Fruit fly (Drosophila melanogaster) whole organism, embryonic: ENCODE measurements around the gene CG1738.

Experiments used
- CG10543 ChIP-seq: fragments of 200-800 bp; sonication (Bioruptor generic); optimal IDR thresholded peaks from 3 replicates; lab custom pipeline; 2017; ENCODE audit warnings: missing biosample characterization, mild to moderate bottlenecking, missing genetic modification characterization, moderate library complexity
- CG10654 ChIP-seq: fragments of 200-800 bp; sonication (Bioruptor generic); optimal IDR thresholded peaks from 2 replicates; lab custom pipeline; 2016; ENCODE audit warnings: missing biosample characterization, missing genetic modification characterization
- CG11085 ChIP-seq: fragments of 200-800 bp; sonication (Bioruptor generic); IDR thresholded peaks from 2 replicates; pipeline ENCODE4 v1.3.6; 2022; ENCODE audit warnings: missing biosample characterization, missing genetic modification characterization
- CG11398 ChIP-seq: fragments of 200-800 bp; sonication (Bioruptor generic); optimal IDR thresholded peaks from 2 replicates; lab custom pipeline; 2016; ENCODE audit warnings: missing biosample characterization, missing genetic modification characterization
- CG11456 ChIP-seq: fragments of 200-800 bp; sonication (Bioruptor generic); IDR thresholded peaks from 3 replicates; pipeline ENCODE4 v1.3.6; 2022; ENCODE audit warnings: missing biosample characterization, missing genetic modification characterization
- CG12219 ChIP-seq: fragments of 200-800 bp; sonication (Bioruptor generic); optimal IDR thresholded peaks from 3 replicates; lab custom pipeline; 2018; ENCODE audit warnings: missing biosample characterization, mild to moderate bottlenecking, missing genetic modification characterization
- CG12391 ChIP-seq: fragments of 200-800 bp; sonication (Bioruptor generic); optimal IDR thresholded peaks from 3 replicates; lab custom pipeline; 2018; ENCODE audit warnings: missing biosample characterization, mild to moderate bottlenecking, missing genetic modification characterization, moderate library complexity
- CG13775 ChIP-seq: fragments of 200-800 bp; sonication (Bioruptor generic); optimal IDR thresholded peaks from 3 replicates; lab custom pipeline; 2017; ENCODE audit warnings: missing biosample characterization, mild to moderate bottlenecking, missing genetic modification characterization
- CG15011 ChIP-seq: fragments of 200-800 bp; sonication (Bioruptor generic); optimal IDR thresholded peaks from 3 replicates; lab custom pipeline; 2018; ENCODE audit warnings: missing biosample characterization, mild to moderate bottlenecking, missing genetic modification characterization
- CG16779 ChIP-seq: fragments of 200-800 bp; sonication (Bioruptor generic); IDR thresholded peaks from 2 replicates; pipeline ENCODE4 v1.3.6; 2022; ENCODE audit warnings: missing biosample characterization, missing genetic modification characterization
- CG16863 ChIP-seq: fragments of 200-800 bp; sonication (Bioruptor generic); optimal IDR thresholded peaks from 3 replicates; lab custom pipeline; 2016; ENCODE audit warnings: missing biosample characterization, missing genetic modification characterization
- CG17359 ChIP-seq: fragments of 200-800 bp; sonication (Bioruptor generic); optimal IDR thresholded peaks from 3 replicates; lab custom pipeline; 2018; ENCODE audit warnings: missing biosample characterization, mild to moderate bottlenecking, missing genetic modification characterization, moderate library complexity
- CG1832 ChIP-seq: fragments of 200-800 bp; sonication (Bioruptor generic); optimal IDR thresholded peaks from 2 replicates; lab custom pipeline; 2017; ENCODE audit warnings: missing biosample characterization, mild to moderate bottlenecking, missing genetic modification characterization, inconsistent platforms
- CG18476 ChIP-seq: fragments of 200-800 bp; sonication (Bioruptor generic); optimal IDR thresholded peaks from 2 replicates; lab custom pipeline; 2016; ENCODE audit warnings: missing biosample characterization, mild to moderate bottlenecking, missing genetic modification characterization
- CG2199 ChIP-seq: fragments of 200-800 bp; sonication (Bioruptor generic); IDR thresholded peaks from 3 replicates; pipeline ENCODE4 v1.3.6; 2022; ENCODE audit warnings: missing biosample characterization, missing genetic modification characterization
- CG31224 ChIP-seq: fragments of 200-800 bp; sonication (Bioruptor generic); IDR thresholded peaks from 2 replicates; pipeline ENCODE4 v1.3.6; 2022; ENCODE audit warnings: missing biosample characterization, missing genetic modification characterization
- CG32532 ChIP-seq: fragments of 200-800 bp; sonication (Bioruptor generic); IDR thresholded peaks from 2 replicates; pipeline ENCODE4 v1.3.6; 2022; ENCODE audit warnings: missing biosample characterization, missing genetic modification characterization
- CG32767 ChIP-seq: fragments of 200-800 bp; sonication (Bioruptor generic); IDR thresholded peaks from 2 replicates; pipeline ENCODE4 v1.3.6; 2022; ENCODE audit warnings: missing biosample characterization, missing genetic modification characterization
- CG4424 ChIP-seq: fragments of 200-800 bp; sonication (Bioruptor generic); optimal IDR thresholded peaks from 3 replicates; lab custom pipeline; 2016; ENCODE audit warnings: missing biosample characterization, missing genetic modification characterization
- CG4820 ChIP-seq: fragments of 200-800 bp; sonication (Bioruptor generic); optimal IDR thresholded peaks from 3 replicates; lab custom pipeline; 2016; ENCODE audit warnings: missing biosample characterization, missing genetic modification characterization
- CG4854 ChIP-seq: fragments of 200-800 bp; sonication (Bioruptor generic); optimal IDR thresholded peaks from 2 replicates; lab custom pipeline; 2016; ENCODE audit warnings: missing biosample characterization, missing genetic modification characterization, inconsistent platforms
- CG7357 ChIP-seq: fragments of 200-800 bp; sonication (Bioruptor generic); IDR thresholded peaks from 3 replicates; pipeline ENCODE4 v1.3.6; 2022; ENCODE audit warnings: missing biosample characterization, missing genetic modification characterization
- CG7745 ChIP-seq: fragments of 200-800 bp; sonication (Bioruptor generic); optimal IDR thresholded peaks from 2 replicates; lab custom pipeline; 2018; ENCODE audit warnings: missing biosample characterization, mild to moderate bottlenecking, missing genetic modification characterization, moderate library complexity
- CG9797 ChIP-seq: fragments of 200-800 bp; sonication (Bioruptor generic); optimal IDR thresholded peaks from 3 replicates; lab custom pipeline; 2018; ENCODE audit warnings: missing biosample characterization, mild to moderate bottlenecking, missing genetic modification characterization
- CG9817 ChIP-seq: fragments of 200-800 bp; sonication (Bioruptor generic); optimal IDR thresholded peaks from 2 replicates; lab custom pipeline; 2018; ENCODE audit warnings: missing biosample characterization, mild to moderate bottlenecking, missing genetic modification characterization, moderate library complexity
- CG9876 ChIP-seq: fragments of 200-800 bp; sonication (Bioruptor generic); optimal IDR thresholded peaks from 2 replicates; lab custom pipeline; 2016; ENCODE audit warnings: missing biosample characterization, missing genetic modification characterization
- Camta ChIP-seq: fragments of 200-800 bp; sonication (Bioruptor generic); optimal IDR thresholded peaks from 2 replicates; lab custom pipeline; 2016; ENCODE audit warnings: missing biosample characterization, missing genetic modification characterization
- CrebB ChIP-seq: fragments of 200-800 bp; sonication (Bioruptor generic); optimal IDR thresholded peaks from 3 replicates; lab custom pipeline; 2018; ENCODE audit warnings: missing biosample characterization, mild to moderate bottlenecking, missing genetic modification characterization
- Dip2 ChIP-seq: fragments of 200-800 bp; sonication (Bioruptor generic); IDR thresholded peaks from 2 replicates; pipeline ENCODE4 v1.3.6; 2022; ENCODE audit warnings: missing biosample characterization, missing genetic modification characterization
- Dip3 ChIP-seq: fragments of 200-800 bp; sonication (Bioruptor generic); optimal IDR thresholded peaks from 3 replicates; lab custom pipeline; 2016; ENCODE audit warnings: missing biosample characterization, missing genetic modification characterization
- Doc3 ChIP-seq: fragments of 200-800 bp; sonication (Bioruptor generic); IDR thresholded peaks from 3 replicates; pipeline ENCODE4 v1.3.6; 2022; ENCODE audit warnings: missing biosample characterization, missing genetic modification characterization; ENCODE audit not compliant: partially characterized antibody
- ERR ChIP-seq: fragments of 200-800 bp; sonication (Bioruptor generic); optimal IDR thresholded peaks from 2 replicates; lab custom pipeline; 2016; ENCODE audit warnings: missing biosample characterization, missing genetic modification characterization
- Ets65A ChIP-seq: fragments of 200-800 bp; sonication (Bioruptor generic); peaks from one replicate; lab custom pipeline; 2016; ENCODE audit warnings: missing biosample characterization, missing genetic modification characterization
- Ets97D ChIP-seq: fragments of 200-800 bp; sonication (Bioruptor generic); optimal IDR thresholded peaks from 3 replicates; lab custom pipeline; 2016; ENCODE audit warnings: missing biosample characterization, missing genetic modification characterization
- GATAe ChIP-seq: fragments of 200-800 bp; sonication (Bioruptor generic); conservative IDR thresholded peaks from 2 replicates; pipeline ENCODE4 v1.3.6; 2022; ENCODE audit warnings: missing biosample characterization, missing genetic modification characterization
- H15 ChIP-seq: fragments of 200-800 bp; sonication (Bioruptor generic); IDR thresholded peaks from 3 replicates; pipeline ENCODE4 v1.3.6; 2022; ENCODE audit warnings: missing biosample characterization, missing genetic modification characterization
- Hr39 ChIP-seq: fragments of >200 bp; optimal IDR thresholded peaks from 2 replicates; lab custom pipeline; 2017
- Jarid2 ChIP-seq: fragments of 200-800 bp; sonication (Bioruptor generic); optimal IDR thresholded peaks from 3 replicates; lab custom pipeline; 2017; ENCODE audit warnings: mild to moderate bottlenecking, missing biosample characterization, missing genetic modification reagents, missing genetic modification characterization
- Lhr ChIP-seq: fragments of 200-800 bp; sonication (Bioruptor generic); optimal IDR thresholded peaks from 3 replicates; lab custom pipeline; 2017; ENCODE audit warnings: mild to moderate bottlenecking, missing biosample characterization, missing genetic modification reagents, missing genetic modification characterization
- Max ChIP-seq: fragments of 200-800 bp; sonication (Bioruptor generic); optimal IDR thresholded peaks from 2 replicates; lab custom pipeline; 2016; ENCODE audit warnings: missing biosample characterization, mild to moderate bottlenecking, missing genetic modification characterization
- ash1 ChIP-seq: fragments of 200-800 bp; sonication (Bioruptor generic); optimal IDR thresholded peaks from 2 replicates; lab custom pipeline; 2018; ENCODE audit warnings: missing biosample characterization, mild to moderate bottlenecking, missing genetic modification characterization
- cad ChIP-seq: fragments of >200 bp; optimal IDR thresholded peaks from 2 replicates; lab custom pipeline; 2017; ENCODE audit warnings: missing biosample characterization, missing genetic modification characterization
- chinmo ChIP-seq: fragments of 200-800 bp; sonication (Bioruptor generic); IDR thresholded peaks from 4 replicates; pipeline ENCODE4 v1.3.6; 2022; ENCODE audit warnings: missing biosample characterization, missing genetic modification characterization; ENCODE audit not compliant: partially characterized antibody
- fu2 ChIP-seq: fragments of 200-800 bp; sonication (Bioruptor generic); optimal IDR thresholded peaks from 2 replicates; lab custom pipeline; 2016; ENCODE audit warnings: missing biosample characterization, missing genetic modification characterization
- nom ChIP-seq: fragments of 200-800 bp; sonication (Bioruptor generic); optimal IDR thresholded peaks from 2 replicates; lab custom pipeline; 2017; ENCODE audit warnings: missing biosample characterization, missing genetic modification characterization, mild to moderate bottlenecking, moderate library complexity, missing genetic modification reagents
- pnt ChIP-seq: fragments of 200-800 bp; sonication (Bioruptor generic); optimal IDR thresholded peaks from 3 replicates; lab custom pipeline; 2016; ENCODE audit warnings: missing biosample characterization, missing genetic modification characterization
- sim ChIP-seq: fragments of 200-800 bp; sonication (Bioruptor generic); IDR thresholded peaks from 2 replicates; pipeline ENCODE4 v1.3.6; 2022; ENCODE audit warnings: missing biosample characterization, missing genetic modification characterization
- sisA ChIP-seq: fragments of 200-800 bp; sonication (Bioruptor generic); IDR thresholded peaks from 2 replicates; pipeline ENCODE4 v1.3.6; 2022; ENCODE audit warnings: missing biosample characterization, missing genetic modification characterization
- tap ChIP-seq: fragments of 200-800 bp; optimal IDR thresholded peaks from 3 replicates; lab custom pipeline; 2019; ENCODE audit warnings: missing biosample characterization, mild to moderate bottlenecking, missing genetic modification characterization, moderate library complexity
- vnd ChIP-seq: fragments of 200-800 bp; sonication (Bioruptor generic); IDR thresholded peaks from 3 replicates; pipeline ENCODE4 v1.3.6; 2022; ENCODE audit warnings: missing biosample characterization, missing genetic modification characterization; ENCODE audit not compliant: partially characterized antibody
- yki ChIP-seq: fragments of >200 bp; optimal IDR thresholded peaks from 3 replicates; lab custom pipeline; 2018
- zen2 ChIP-seq: fragments of 200-800 bp; sonication (Bioruptor generic); IDR thresholded peaks from 3 replicates; pipeline ENCODE4 v1.3.6; 2022; ENCODE audit warnings: missing biosample characterization, missing genetic modification characterization; ENCODE audit not compliant: partially characterized antibody

CG1738 gene

dm6 chrX:11325175-11325768 lies 23.6 kb upstream of the CG1738 start, which contains the start of gene Gapvd1 (continued):
- TF ChIP-seq CG11398 (GFP tag; lab: Kevin White, UChicago) (no peak), Camta (GFP tag; lab: Kevin White, UChicago) (no peak), CG12391 (tag; lab: Kevin White, UChicago) (peak; percentile 9), CG9817 (tag; lab: Kevin White, UChicago) (no peak), cad (GFP tag; lab: Kevin White, UChicago) (no peak), CG31224 (no peak), CG32767 (GFP tag; lab: Robert Waterston, UW) (no peak), Lhr (no peak), chinmo (GFP tag; lab: Robert Waterston, UW) (peak; percentile 77; the same call in 2 of the 4 replicates), tap (tag; lab: Kevin White, UChicago) (no peak), CG17359 (no peak), nom (no peak), CG32532 (GFP tag; lab: Robert Waterston, UW) (peak; percentile 44), CG15011 (GFP tag; lab: Kevin White, UChicago) (no peak), CG4820 (GFP tag; lab: Kevin White, UChicago) (no peak), CG11456 (GFP tag; lab: Robert Waterston, UW) (peak; percentile 31; the same call in 1 of the 3 replicates), Max (peak; percentile 10), CG7357 (GFP tag; lab: Robert Waterston, UW) (no peak), Doc3 (GFP tag; lab: Robert Waterston, UW) (peak; percentile 75), CG1832 (GFP tag; lab: Kevin White, UChicago) (no peak), CG16863 (GFP tag; lab: Kevin White, UChicago) (no peak), CG4424 (GFP tag; lab: Kevin White, UChicago) (peak; percentile 10), zen2 (GFP tag; lab: Robert Waterston, UW) (peak; percentile 73), sisA (GFP tag; lab: Robert Waterston, UW) (no peak), Ets97D (GFP tag; lab: Kevin White, UChicago) (peak; percentile 28), H15 (GFP tag; lab: Robert Waterston, UW) (no peak), sim (GFP tag; lab: Robert Waterston, UW) (no peak), vnd (GFP tag; lab: Robert Waterston, UW) (peak; percentile 79), CG18476 (GFP tag; lab: Kevin White, UChicago) (no peak), ERR (no peak), Dip3 (GFP tag; lab: Kevin White, UChicago) (no peak), Ets65A (GFP tag; lab: Kevin White, UChicago) (peak; percentile 43), fu2 (GFP tag; lab: Kevin White, UChicago) (no peak), CG12219 (GFP tag; lab: Kevin White, UChicago) (no peak), Hr39 (no peak), GATAe (GFP tag; lab: Robert Waterston, UW) (no peak), CG10654 (GFP tag; lab: Kevin White, UChicago) (no peak), CG11085 (GFP tag; lab: Robert Waterston, UW) (no peak), CG9797 (peak; percentile 28), ash1 (no peak), CG4854 (GFP tag; lab: Kevin White, UChicago) (no peak), CG13775 (no peak), CG10543 (GFP tag; lab: Kevin White, UChicago) (no peak), Jarid2 (GFP tag; lab: Kevin White, UChicago) (no peak), Dip2 (GFP tag; lab: Robert Waterston, UW) (no peak), CrebB (tag; lab: Kevin White, UChicago) (no peak), pnt (GFP tag; lab: Kevin White, UChicago) (no peak), CG2199 (GFP tag; lab: Robert Waterston, UW) (no peak), yki (lab: Kevin White, UChicago) (no peak), CG9876 (GFP tag; lab: Kevin White, UChicago) (no peak), CG7745 (tag; lab: Kevin White, UChicago) (no peak), CG16779 (GFP tag; lab: Robert Waterston, UW) (no peak)
